Worm (Caenorhabditis elegans) whole organism, midembryonic: ENCODE data around the gene rps-23.

Experiments
- T22C8.4 ChIP-seq: fragments of 200-800 bp; sonication (Bioruptor generic); IDR thresholded peaks from 2 replicates; pipeline ENCODE4 v1.3.6; 2022; ENCODE audit warnings: missing genetic modification characterization, missing compliant biosample characterization
- cog-1 ChIP-seq: sonication (generic microtip); optimal IDR thresholded peaks from 2 replicates; lab custom pipeline; 2016; ENCODE audit warnings: missing genetic modification characterization, missing compliant biosample characterization
- flt-1 ChIP-seq: fragments of 200-800 bp; sonication (Bioruptor generic); IDR thresholded peaks from 2 replicates; pipeline ENCODE4 v1.3.6; 2022; ENCODE audit warnings: missing genetic modification characterization, missing compliant biosample characterization
- med-1 ChIP-seq: sonication (generic microtip); optimal IDR thresholded peaks from 2 replicates; lab custom pipeline; 2017; ENCODE audit warnings: missing genetic modification characterization, mild to moderate bottlenecking, missing compliant biosample characterization, antibody characterized with exemption, missing genetic modification reagents; ENCODE audit not compliant: insufficient read depth
- tab-1 ChIP-seq: fragments of 200-800 bp; sonication (Bioruptor generic); IDR thresholded peaks from 2 replicates; pipeline ENCODE4 v1.3.6; 2022; ENCODE audit warnings: missing genetic modification characterization, missing compliant biosample characterization
- ztf-23 ChIP-seq: fragments of 200-800 bp; sonication (Bioruptor generic); IDR thresholded peaks from 2 replicates; pipeline ENCODE4 v1.3.6; 2022; ENCODE audit warnings: missing genetic modification reagents, missing genetic modification characterization, missing compliant biosample characterization

ce11 chrIV:12414601-12415000 is 23.7 kb upstream of the rps-23 start:
- TF ChIP-seq cog-1 (no peak), flt-1 (GFP tag; lab: Robert Waterston, UW) (no peak), T22C8.4 (GFP tag; lab: Robert Waterston, UW) (no peak), ztf-23 (GFP tag; lab: Robert Waterston, UW) (no peak), med-1 (no peak), tab-1 (GFP tag; lab: Robert Waterston, UW) (no peak)
